Fruit fly (Drosophila melanogaster) whole organism, embryonic: ENCODE measurements around the gene ninaG.
A peak's percentile ranks its signal among the peaks of the same experiment; 100 is the strongest.

Experiments
- CG10979 ChIP-seq: fragments of 200-800 bp; sonication (Bioruptor generic); optimal IDR thresholded peaks from 2 replicates; lab custom pipeline; 2018; ENCODE audit warnings: missing biosample characterization, mild to moderate bottlenecking, missing genetic modification characterization, moderate library complexity
- CG13287 ChIP-seq: fragments of 200-800 bp; sonication (Bioruptor generic); IDR thresholded peaks from 2 replicates; pipeline ENCODE4 v1.3.6; 2022; ENCODE audit warnings: missing biosample characterization, missing genetic modification characterization; ENCODE audit not compliant: partially characterized antibody
- CG16813 ChIP-seq: fragments of 200-800 bp; sonication (Bioruptor generic); IDR thresholded peaks from 3 replicates; pipeline ENCODE4 v1.3.6; 2022; ENCODE audit warnings: missing biosample characterization, missing genetic modification characterization; ENCODE audit not compliant: partially characterized antibody
- CG17328 ChIP-seq: fragments of 200-800 bp; sonication (Bioruptor generic); IDR thresholded peaks from 2 replicates; pipeline ENCODE4 v1.3.6; 2022; ENCODE audit warnings: missing biosample characterization, missing genetic modification characterization
- CG17385 ChIP-seq: fragments of 200-800 bp; sonication (Bioruptor generic); optimal IDR thresholded peaks from 3 replicates; lab custom pipeline; 2018; ENCODE audit warnings: missing biosample characterization, mild to moderate bottlenecking, missing genetic modification characterization
- CG17829 ChIP-seq: fragments of 200-800 bp; optimal IDR thresholded peaks from 2 replicates; lab custom pipeline; 2019; ENCODE audit warnings: missing biosample characterization, mild to moderate bottlenecking, missing genetic modification characterization, moderate library complexity
- CG18619 ChIP-seq: fragments of 200-800 bp; sonication (Bioruptor generic); optimal IDR thresholded peaks from 3 replicates; lab custom pipeline; 2017; ENCODE audit warnings: missing biosample characterization, mild to moderate bottlenecking, missing genetic modification characterization
- CG32532 ChIP-seq: fragments of 200-800 bp; sonication (Bioruptor generic); IDR thresholded peaks from 2 replicates; pipeline ENCODE4 v1.3.6; 2022; ENCODE audit warnings: missing biosample characterization, missing genetic modification characterization
- CG3281 ChIP-seq: fragments of 200-800 bp; sonication (Bioruptor generic); optimal IDR thresholded peaks from 3 replicates; lab custom pipeline; 2017; ENCODE audit warnings: missing biosample characterization, mild to moderate bottlenecking, missing genetic modification characterization
- CG4707 ChIP-seq: fragments of 200-800 bp; sonication (Bioruptor generic); optimal IDR thresholded peaks from 2 replicates; lab custom pipeline; 2018; ENCODE audit warnings: missing biosample characterization, mild to moderate bottlenecking, missing genetic modification characterization, moderate library complexity
- CG6254 ChIP-seq: fragments of 200-800 bp; sonication (Bioruptor generic); optimal IDR thresholded peaks from 3 replicates; lab custom pipeline; 2017; ENCODE audit warnings: mild to moderate bottlenecking, missing biosample characterization, missing genetic modification reagents, missing genetic modification characterization
- CG6813 ChIP-seq: fragments of 200-800 bp; sonication (Bioruptor generic); optimal IDR thresholded peaks from 2 replicates; lab custom pipeline; 2017; ENCODE audit warnings: missing biosample characterization, missing genetic modification characterization, mild to moderate bottlenecking, moderate library complexity, missing genetic modification reagents
- CG8924 ChIP-seq: fragments of 200-800 bp; optimal IDR thresholded peaks from 3 replicates; lab custom pipeline; 2019; ENCODE audit warnings: missing biosample characterization, mild to moderate bottlenecking, missing genetic modification characterization, moderate library complexity
- CG9727 ChIP-seq: fragments of 200-800 bp; sonication (Bioruptor generic); optimal IDR thresholded peaks from 3 replicates; lab custom pipeline; 2017; ENCODE audit warnings: missing biosample characterization, mild to moderate bottlenecking, missing genetic modification characterization
- CoRest ChIP-seq: fragments of 200-800 bp; sonication (Bioruptor generic); optimal IDR thresholded peaks from 3 replicates; lab custom pipeline; 2018; ENCODE audit warnings: missing biosample characterization, mild to moderate bottlenecking, missing genetic modification characterization, moderate library complexity
- E2f1 ChIP-seq: fragments of 200-800 bp; sonication (Bioruptor generic); IDR thresholded peaks from 2 replicates; pipeline ENCODE4 v1.3.6; 2022; ENCODE audit warnings: missing biosample characterization, missing genetic modification characterization
- ERR ChIP-seq: fragments of 200-800 bp; sonication (Bioruptor generic); optimal IDR thresholded peaks from 2 replicates; lab custom pipeline; 2016; ENCODE audit warnings: missing biosample characterization, missing genetic modification characterization
- Hmr ChIP-seq: fragments of 200-800 bp; sonication (Bioruptor generic); optimal IDR thresholded peaks from 3 replicates; lab custom pipeline; 2017; ENCODE audit warnings: mild to moderate bottlenecking, missing biosample characterization, missing genetic modification reagents, missing genetic modification characterization
- MBD-R2 ChIP-seq: fragments of 200-800 bp; sonication (Bioruptor generic); IDR thresholded peaks from 2 replicates; pipeline ENCODE4 v1.3.6; 2022; ENCODE audit warnings: missing biosample characterization, missing genetic modification characterization
- Mad ChIP-seq: fragments of 200-800 bp; sonication (Bioruptor generic); optimal IDR thresholded peaks from 2 replicates; lab custom pipeline; 2016; ENCODE audit warnings: missing biosample characterization, missing genetic modification characterization
- Mes4 ChIP-seq: fragments of 200-800 bp; sonication (Bioruptor generic); optimal IDR thresholded peaks from 2 replicates; lab custom pipeline; 2016; ENCODE audit warnings: missing biosample characterization, missing genetic modification characterization
- Myb ChIP-seq: fragments of 200-800 bp; sonication (Bioruptor generic); optimal IDR thresholded peaks from 2 replicates; lab custom pipeline; 2016; ENCODE audit warnings: missing biosample characterization, missing genetic modification characterization
- Nf-YA ChIP-seq: fragments of 200-800 bp; sonication (Bioruptor generic); IDR thresholded peaks from 2 replicates; pipeline ENCODE4 v1.3.6; 2022; ENCODE audit warnings: missing biosample characterization, missing genetic modification characterization
- Pdp1 ChIP-seq, 2 experiments: fragments of 200-800 bp; sonication (Bioruptor generic); optimal IDR thresholded peaks; 3 replicates each; lab custom pipeline; 2016; ENCODE audit warnings: missing biosample characterization in 2 of 2, missing genetic modification characterization in 2 of 2, mild to moderate bottlenecking in 1 of 2, moderate library complexity in 1 of 2
- ab ChIP-seq: fragments of 200-800 bp; sonication (Bioruptor generic); optimal IDR thresholded peaks from 2 replicates; lab custom pipeline; 2016; ENCODE audit warnings: missing biosample characterization, missing genetic modification characterization
- abd-A ChIP-seq: fragments of 200-800 bp; sonication (Bioruptor generic); optimal IDR thresholded peaks from 3 replicates; lab custom pipeline; 2019; ENCODE audit warnings: missing biosample characterization, mild to moderate bottlenecking, missing genetic modification characterization, moderate library complexity
- crol ChIP-seq: fragments of 200-800 bp; sonication (Bioruptor generic); IDR thresholded peaks from 2 replicates; pipeline ENCODE4 v1.3.6; 2022; ENCODE audit warnings: missing biosample characterization, missing genetic modification characterization
- crp ChIP-seq, 2 experiments: fragments of 200-800 bp; sonication (Bioruptor generic); optimal IDR thresholded peaks; 2 replicates in 1 of 2; 3 replicates in 1 of 2; lab custom pipeline; 2017; ENCODE audit warnings: missing biosample characterization in 2 of 2, missing genetic modification characterization in 2 of 2, mild to moderate bottlenecking in 1 of 2, moderate library complexity in 1 of 2
- dati ChIP-seq: fragments of 200-800 bp; sonication (Bioruptor generic); IDR thresholded peaks from 2 replicates; pipeline ENCODE4 v1.3.6; 2022; ENCODE audit warnings: missing biosample characterization, missing genetic modification characterization
- fru ChIP-seq: fragments of >200 bp; optimal IDR thresholded peaks from 2 replicates; lab custom pipeline; 2017
- gsb-n ChIP-seq: fragments of 200-800 bp; sonication (Bioruptor generic); optimal IDR thresholded peaks from 3 replicates; lab custom pipeline; 2018; ENCODE audit warnings: missing biosample characterization, mild to moderate bottlenecking, missing genetic modification characterization
- kah ChIP-seq: fragments of 200-800 bp; sonication (Bioruptor generic); optimal IDR thresholded peaks from 2 replicates; lab custom pipeline; 2018; ENCODE audit warnings: missing biosample characterization, mild to moderate bottlenecking, missing genetic modification characterization
- knrl ChIP-seq: fragments of 200-800 bp; sonication (Bioruptor generic); IDR thresholded peaks from 3 replicates; pipeline ENCODE4 v1.3.6; 2022; ENCODE audit warnings: missing biosample characterization, missing genetic modification characterization; ENCODE audit not compliant: partially characterized antibody
- lab ChIP-seq: fragments of 200-800 bp; sonication (Bioruptor generic); optimal IDR thresholded peaks from 3 replicates; lab custom pipeline; 2017; ENCODE audit warnings: missing biosample characterization, missing genetic modification characterization, mild to moderate bottlenecking, moderate library complexity, missing genetic modification reagents
- nom ChIP-seq: fragments of 200-800 bp; sonication (Bioruptor generic); optimal IDR thresholded peaks from 2 replicates; lab custom pipeline; 2017; ENCODE audit warnings: missing biosample characterization, missing genetic modification characterization, mild to moderate bottlenecking, moderate library complexity, missing genetic modification reagents
- oc ChIP-seq: fragments of 200-800 bp; sonication (Bioruptor generic); optimal IDR thresholded peaks from 2 replicates; lab custom pipeline; 2018; ENCODE audit warnings: missing biosample characterization, mild to moderate bottlenecking, missing genetic modification characterization, moderate library complexity
- odd ChIP-seq: fragments of 200-800 bp; sonication (Bioruptor generic); optimal IDR thresholded peaks from 2 replicates; lab custom pipeline; 2017; ENCODE audit warnings: missing biosample characterization, mild to moderate bottlenecking, missing genetic modification characterization
- psq ChIP-seq: fragments of 200-800 bp; sonication (Bioruptor generic); optimal IDR thresholded peaks from 2 replicates; lab custom pipeline; 2017; ENCODE audit warnings: missing biosample characterization, missing genetic modification characterization
- sc ChIP-seq, 3 experiments: fragments of >200 bp in 2 of 3; fragments of 200-800 bp in 1 of 3; sonication (Bioruptor generic) in 1 of 3; optimal IDR thresholded peaks; 2 replicates in 2 of 3; 3 replicates in 1 of 3; lab custom pipeline; 2017; ENCODE audit warnings: mild to moderate bottlenecking in 1 of 3, missing biosample characterization in 1 of 3, missing genetic modification characterization in 1 of 3, missing genetic modification reagents in 1 of 3
- stc ChIP-seq: fragments of 200-800 bp; sonication (Bioruptor generic); IDR thresholded peaks from 2 replicates; pipeline ENCODE4 v1.3.6; 2022; ENCODE audit warnings: missing biosample characterization, missing genetic modification characterization
- tll ChIP-seq, 2 experiments: fragments of 200-800 bp in 1 of 2; fragments of >200 bp in 1 of 2; sonication (Bioruptor generic) in 1 of 2; optimal IDR thresholded peaks; 2 replicates each; lab custom pipeline; 2017 to 2019; ENCODE audit warnings: missing biosample characterization in 2 of 2, missing genetic modification characterization in 2 of 2, mild to moderate bottlenecking in 1 of 2, moderate library complexity in 1 of 2
- tna ChIP-seq: fragments of 200-800 bp; sonication (Bioruptor generic); IDR thresholded peaks from 2 replicates; pipeline ENCODE4 v1.3.6; 2022; ENCODE audit warnings: missing biosample characterization, missing genetic modification characterization; ENCODE audit not compliant: partially characterized antibody
- trh ChIP-seq: fragments of 200-800 bp; sonication (Bioruptor generic); optimal IDR thresholded peaks from 2 replicates; lab custom pipeline; 2016; ENCODE audit warnings: missing biosample characterization, missing genetic modification characterization
- vfl ChIP-seq: fragments of 200-800 bp; sonication (Bioruptor generic); optimal IDR thresholded peaks from 2 replicates; lab custom pipeline; 2016; ENCODE audit warnings: missing biosample characterization, missing genetic modification characterization
- vvl ChIP-seq: fragments of 200-800 bp; sonication (Bioruptor generic); IDR thresholded peaks from 2 replicates; pipeline ENCODE4 v1.3.6; 2022; ENCODE audit warnings: missing biosample characterization, missing genetic modification characterization
- wek ChIP-seq: fragments of 200-800 bp; sonication (Bioruptor generic); optimal IDR thresholded peaks from 3 replicates; lab custom pipeline; 2018; ENCODE audit warnings: missing biosample characterization, mild to moderate bottlenecking, missing genetic modification characterization, moderate library complexity

Gene ninaG

DNA sequence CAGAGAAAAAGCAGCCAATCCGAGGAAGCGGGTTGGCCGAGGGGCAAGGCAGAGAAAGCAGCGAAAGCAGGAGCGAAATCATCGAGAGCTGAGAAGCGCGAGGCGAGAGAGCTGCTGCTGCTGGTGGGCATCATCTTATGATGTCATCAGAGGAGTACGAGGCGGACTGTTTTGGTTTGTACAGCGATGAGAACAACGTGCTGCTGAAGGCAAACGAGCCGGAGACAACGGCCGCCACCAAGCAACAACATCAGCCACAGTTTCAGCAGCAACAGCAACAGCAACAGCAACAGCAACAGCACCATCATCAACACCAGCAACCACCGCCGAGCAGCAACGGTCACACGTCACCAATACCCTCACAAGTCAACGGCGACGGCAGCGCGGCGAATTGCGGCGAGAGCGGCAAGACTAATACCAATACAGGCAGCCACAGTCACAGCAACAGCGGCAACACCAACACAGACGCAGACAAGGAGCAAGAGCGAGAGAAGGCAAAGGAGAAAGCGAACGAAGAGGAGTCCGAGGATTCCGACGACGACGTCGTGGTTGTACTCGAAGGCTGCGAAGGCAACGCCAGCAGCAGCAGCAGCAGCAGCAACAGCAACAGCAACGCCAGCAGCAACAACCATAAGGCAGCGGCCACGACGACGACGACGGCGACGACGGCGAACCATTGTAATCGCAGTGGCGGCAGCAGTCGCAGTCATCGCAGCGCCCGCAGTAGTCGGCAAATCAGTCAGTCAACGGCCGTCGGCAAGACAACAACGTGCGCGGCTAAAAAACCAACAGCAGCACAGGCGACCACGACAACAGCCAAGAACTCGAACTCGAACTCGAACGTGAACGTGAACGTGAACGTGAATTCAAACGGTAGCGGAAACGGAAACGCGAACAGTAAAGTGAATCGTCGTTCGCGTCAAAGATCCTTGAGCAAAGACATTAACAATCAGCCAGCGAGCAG lies 49.2 kb downstream of the ninaG start (continued):
- TF ChIP-seq Hmr (GFP tag; lab: Kevin White, UChicago) = peak; percentile 21
- no peak for TF ChIP-seq Nf-YA (GFP tag; lab: Robert Waterston, UW)
- TF ChIP-seq vfl (GFP tag; lab: Kevin White, UChicago) = no peak
- no peak for TF ChIP-seq Pdp1 (GFP tag; optimal IDR thresholded peaks at IDR 0.05; lab: Kevin White, UChicago)
- TF ChIP-seq lab (GFP tag; lab: Kevin White, UChicago) = peak; percentile 34
- peak; percentile 66 for TF ChIP-seq CG17829 (tag; lab: Kevin White, UChicago)
- TF ChIP-seq CG3281 (GFP tag; lab: Kevin White, UChicago) = no peak
- no peak for TF ChIP-seq tna (GFP tag; lab: Robert Waterston, UW)
- TF ChIP-seq fru (lab: Kevin White, UChicago) = no peak
- no peak for TF ChIP-seq Mad (GFP tag; lab: Kevin White, UChicago)
- no peak for TF ChIP-seq sc (optimal IDR thresholded peaks at IDR 0.05; lab: Kevin White, UChicago)
- peak; percentile 11 for TF ChIP-seq sc (GFP tag; optimal IDR thresholded peaks at IDR 0.05; lab: Kevin White, UChicago)
- no peak for TF ChIP-seq CG17385
- TF ChIP-seq CG10979 (tag; lab: Kevin White, UChicago) = peak; percentile 28
- TF ChIP-seq psq (GFP tag; lab: Kevin White, UChicago) = no peak
- peak; percentile 6 for TF ChIP-seq CoRest (tag; lab: Kevin White, UChicago)
- TF ChIP-seq stc (GFP tag; lab: Robert Waterston, UW) = no peak
- TF ChIP-seq CG8924 = peak; percentile 13
- peak; percentile 51 for TF ChIP-seq CG17328
- no peak for TF ChIP-seq ERR (GFP tag; lab: Kevin White, UChicago)
- no peak for TF ChIP-seq CG18619
- peak; percentile 8 for TF ChIP-seq nom (GFP tag; lab: Kevin White, UChicago)
- no peak for TF ChIP-seq E2f1 (GFP tag; lab: Robert Waterston, UW)
- TF ChIP-seq ab (GFP tag; lab: Kevin White, UChicago) = no peak
- TF ChIP-seq vvl (GFP tag; lab: Robert Waterston, UW) = peak; percentile 52; the same call in 1 of the 2 replicates
- peak; percentile 63 for TF ChIP-seq Mes4
- peak; percentile 63 for TF ChIP-seq odd (GFP tag; lab: Kevin White, UChicago)
- TF ChIP-seq crol (GFP tag; lab: Robert Waterston, UW) = peak; percentile 26; the same call in 1 of the 2 replicates
- TF ChIP-seq CG9727 = peak; percentile 55
- TF ChIP-seq tll (GFP tag; optimal IDR thresholded peaks at IDR 0.05; lab: Kevin White, UChicago) = peak in 1 of 2 experiments; percentile 96
- TF ChIP-seq abd-A (tag; lab: Kevin White, UChicago) = peak; percentile 23
- no peak for TF ChIP-seq trh (GFP tag; lab: Kevin White, UChicago)
- TF ChIP-seq knrl (GFP tag; lab: Robert Waterston, UW) = 0 out of 3 replicates have a peak, but pooled peaks have one; percentile 33
- peak; percentile 7; the same call in 1 of the 2 replicates for TF ChIP-seq CG32532 (GFP tag; lab: Robert Waterston, UW)
- no peak for TF ChIP-seq CG16813
- peak; percentile 33 for TF ChIP-seq gsb-n (tag; lab: Kevin White, UChicago)
- no peak for TF ChIP-seq MBD-R2 (GFP tag; lab: Robert Waterston, UW)
- no peak for TF ChIP-seq crp (GFP tag; optimal IDR thresholded peaks at IDR 0.05; lab: Kevin White, UChicago)
- peak; percentile 23 for TF ChIP-seq oc (tag; lab: Kevin White, UChicago)
- TF ChIP-seq CG6254 (GFP tag; lab: Kevin White, UChicago) = no peak
- peak; percentile 36 for TF ChIP-seq wek
- TF ChIP-seq CG4707 (GFP tag; lab: Kevin White, UChicago) = no peak
- TF ChIP-seq dati (GFP tag; lab: Robert Waterston, UW) = no peak
- no peak for TF ChIP-seq CG6813 (GFP tag; lab: Kevin White, UChicago)
- peak; percentile 58 for TF ChIP-seq kah (GFP tag; lab: Kevin White, UChicago)
- no peak; the same call in 1 of the 2 replicates for TF ChIP-seq CG13287 (GFP tag; lab: Robert Waterston, UW)
- TF ChIP-seq Myb (GFP tag; lab: Kevin White, UChicago) = no peak
